Fruit fly (Drosophila melanogaster): ENCODE results near the gene CG9743.

CG9743 gene

DNA sequence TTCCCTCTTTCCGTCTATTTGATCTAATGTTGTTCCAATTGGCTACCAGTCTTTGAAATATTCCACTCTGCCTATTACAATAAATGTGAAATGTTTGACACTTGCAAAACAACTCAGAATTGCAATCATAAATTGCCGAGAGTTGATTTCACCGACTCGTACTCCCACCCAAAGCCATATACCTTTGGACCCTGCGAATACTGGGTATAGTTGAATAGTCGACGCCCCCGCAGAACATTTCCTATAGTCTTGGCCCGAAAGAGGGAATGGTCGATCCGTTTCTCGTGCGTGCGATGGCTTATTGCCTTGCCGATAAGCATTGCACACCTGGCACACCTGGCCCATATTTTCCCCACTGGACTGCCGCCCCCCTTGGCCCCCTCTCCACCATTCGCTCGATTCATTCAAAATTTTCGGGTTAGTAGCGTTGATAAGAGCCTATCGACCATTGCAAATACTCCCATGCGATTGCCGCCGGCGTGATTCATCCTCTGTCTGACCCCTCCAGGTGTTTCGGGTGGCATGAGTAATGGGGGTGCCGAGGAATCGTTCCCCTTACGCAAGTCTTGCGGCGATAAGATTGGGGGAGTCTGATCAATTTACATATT is 2.6 kb downstream of the CG9743 start (continued):
- TF ChIP-seq vfl (GFP tag; optimal IDR thresholded peaks at IDR 0.05) (no peak), H15 (GFP tag; IDR thresholded peaks at IDR 0.05) (no peak), mld (GFP tag; IDR thresholded peaks at IDR 0.05; ENCODE audit: partially characterized antibody) (no peak), Asciz (GFP tag; optimal IDR thresholded peaks at IDR 0.05) (no peak), Dip2 (GFP tag; IDR thresholded peaks at IDR 0.05) (no peak), CG11093 (GFP tag; IDR thresholded peaks at IDR 0.05) (no peak), CG14441 (GFP tag; IDR thresholded peaks at IDR 0.05) (no peak), Poxn (GFP tag; IDR thresholded peaks at IDR 0.05) (no peak), dimm (GFP tag; IDR thresholded peaks at IDR 0.05) (0 out of 2 replicates have a peak, but pooled peaks have one; percentile 22), Scr (GFP tag; IDR thresholded peaks at IDR 0.05; ENCODE audit: partially characterized antibody) (no peak), cg (GFP tag; optimal IDR thresholded peaks at IDR 0.05) (no peak), CG17361 (GFP tag; IDR thresholded peaks at IDR 0.05) (peak; percentile 49; the same call in 1 of the 3 replicates), ftz-f1 (GFP tag; optimal IDR thresholded peaks at IDR 0.05) (no peak), CG18764 (GFP tag; optimal IDR thresholded peaks at IDR 0.05) (no peak), Dp (GFP tag; optimal IDR thresholded peaks at IDR 0.05) (no peak), grn (GFP tag; optimal IDR thresholded peaks at IDR 0.05) (peak; percentile 7), CG17612 (GFP tag; IDR thresholded peaks at IDR 0.05) (no peak), crol (GFP tag; IDR thresholded peaks at IDR 0.05) (peak; percentile 79), CG7987 (GFP tag; optimal IDR thresholded peaks at IDR 0.05) (no peak), CG32532 (GFP tag; IDR thresholded peaks at IDR 0.05) (no peak), CG1602 (GFP tag; optimal IDR thresholded peaks at IDR 0.05) (no peak), CG9817 (tag; optimal IDR thresholded peaks at IDR 0.05) (no peak), CG10462 (GFP tag; optimal IDR thresholded peaks at IDR 0.05) (no peak), CG30431 (GFP tag; optimal IDR thresholded peaks at IDR 0.05) (no peak), Ets65A (GFP tag) (no peak), Neu2 (GFP tag; optimal IDR thresholded peaks at IDR 0.05; ENCODE audit: borderline replicate concordance) (no peak), CG10431 (GFP tag; optimal IDR thresholded peaks at IDR 0.05) (no peak), slp2 (GFP tag; optimal IDR thresholded peaks at IDR 0.05) (no peak), psq (GFP tag; optimal IDR thresholded peaks at IDR 0.05) (no peak), ara (GFP tag; IDR thresholded peaks at IDR 0.05) (no peak), Deaf1 (tag; optimal IDR thresholded peaks at IDR 0.05) (no peak), CG10147 (GFP tag; optimal IDR thresholded peaks at IDR 0.05) (no peak), ash1 (GFP tag; optimal IDR thresholded peaks at IDR 0.05) (no peak), ac (GFP tag; optimal IDR thresholded peaks at IDR 0.05) (no peak), abd-A (tag; optimal IDR thresholded peaks at IDR 0.05) (no peak), Sry-β (GFP tag; optimal IDR thresholded peaks at IDR 0.05) (no peak), CG12071 (GFP tag; optimal IDR thresholded peaks at IDR 0.05) (no peak), CG7271 (tag; optimal IDR thresholded peaks at IDR 0.05) (no peak), CG6765 (GFP tag; optimal IDR thresholded peaks at IDR 0.05) (no peak), ERR (GFP tag; optimal IDR thresholded peaks at IDR 0.05) (no peak), CG16779 (GFP tag; IDR thresholded peaks at IDR 0.05) (0 out of 2 replicates have a peak, but pooled peaks have one; percentile 61), CG7786 (GFP tag; optimal IDR thresholded peaks at IDR 0.05) (no peak), CG4854 (GFP tag; optimal IDR thresholded peaks at IDR 0.05) (no peak), pita (GFP tag; optimal IDR thresholded peaks at IDR 0.05) (no peak), CG18011 (GFP tag; optimal IDR thresholded peaks at IDR 0.05) (no peak), CG8290 (GFP tag; optimal IDR thresholded peaks at IDR 0.05) (no peak), CG8290 (tag; optimal IDR thresholded peaks at IDR 0.05) (peak in 1 of 2 experiments; percentile 75), bowl (GFP tag; IDR thresholded peaks at IDR 0.05) (no peak), z (GFP tag; IDR thresholded peaks at IDR 0.05) (no peak), CG14860 (GFP tag; IDR thresholded peaks at IDR 0.05; ENCODE audit: partially characterized antibody) (no peak), Elba2 (GFP tag; optimal IDR thresholded peaks at IDR 0.05) (no peak), Meics (GFP tag; optimal IDR thresholded peaks at IDR 0.05) (no peak)

All from whole organism, embryonic.